Worm (Caenorhabditis elegans): ENCODE data around the gene twnk-1.

twnk-1 gene

ce11 chrX:5837035-5837434 is 46.0 kb downstream of the twnk-1 start (continued):
- peak; percentile 38 for TF ChIP-seq mab-5 (tag; optimal IDR thresholded peaks at IDR 0.05)
- TF ChIP-seq dmd-4 (tag; optimal IDR thresholded peaks at IDR 0.05) = no peak
- TF ChIP-seq ceh-16 (tag; optimal IDR thresholded peaks at IDR 0.05) = no peak
- no peak for TF ChIP-seq gmeb-1 (tag; optimal IDR thresholded peaks at IDR 0.05)
- no peak for TF ChIP-seq zag-1 (tag; optimal IDR thresholded peaks at IDR 0.05)
- peak; percentile 47 for TF ChIP-seq blmp-1 (tag; optimal IDR thresholded peaks at IDR 0.05; ENCODE audit: insufficient read depth)
- TF ChIP-seq snpc-4 (tag; optimal IDR thresholded peaks at IDR 0.05) = no peak
- no peak for TF ChIP-seq lin-11 (tag; optimal IDR thresholded peaks at IDR 0.05)
- TF ChIP-seq ztf-4 (tag; optimal IDR thresholded peaks at IDR 0.05) = no peak
- TF ChIP-seq lsy-2 (tag; optimal IDR thresholded peaks at IDR 0.05) = peak in 1 of 2 experiments; percentile 66
- peak; percentile 22 for TF ChIP-seq fos-1 (tag; optimal IDR thresholded peaks at IDR 0.05)
- TF ChIP-seq nhr-77 (tag; optimal IDR thresholded peaks at IDR 0.05) = no peak
- TF ChIP-seq mdl-1 (tag; optimal IDR thresholded peaks at IDR 0.05) = no peak
- no peak for TF ChIP-seq mbf-1 (tag; optimal IDR thresholded peaks at IDR 0.05)
- peak; percentile 47 for TF ChIP-seq crh-2 (tag; optimal IDR thresholded peaks at IDR 0.05)
- TF ChIP-seq lin-13 (GFP tag; optimal IDR thresholded peaks at IDR 0.05) = no peak
- TF ChIP-seq nhr-129 (tag; optimal IDR thresholded peaks at IDR 0.05) = peak; percentile 41
- no peak for TF ChIP-seq nhr-12 (tag; optimal IDR thresholded peaks at IDR 0.05)
- TF ChIP-seq unc-55 (GFP tag; optimal IDR thresholded peaks at IDR 0.05) = no peak
- TF ChIP-seq ama-1 (optimal IDR thresholded peaks at IDR 0.05) = no peak
- no peak for TF ChIP-seq skn-1 (tag; optimal IDR thresholded peaks at IDR 0.05)
- peak; percentile 81 for TF ChIP-seq sma-9 (GFP tag; optimal IDR thresholded peaks at IDR 0.05)
- no peak for TF ChIP-seq sma-9 (tag; optimal IDR thresholded peaks at IDR 0.05)
- TF ChIP-seq sma-3 (GFP tag; optimal IDR thresholded peaks at IDR 0.05) = peak; percentile 7
- TF ChIP-seq peb-1 (tag; optimal IDR thresholded peaks at IDR 0.05) = no peak
- no peak for TF ChIP-seq alr-1 (tag; optimal IDR thresholded peaks at IDR 0.05)

- TF ChIP-seq nhr-6 (tag; optimal IDR thresholded peaks at IDR 0.05) = no peak
- TF ChIP-seq dmd-4 (tag; optimal IDR thresholded peaks at IDR 0.05) = no peak
- TF ChIP-seq mbf-1 (tag; optimal IDR thresholded peaks at IDR 0.05) = no peak
- no peak for TF ChIP-seq nhr-237 (tag; optimal IDR thresholded peaks at IDR 0.05)
- TF ChIP-seq gmeb-1 (tag; optimal IDR thresholded peaks at IDR 0.05) = no peak
These were observed 48.1 kb downstream of the twnk-1 start for ce11 chrX:5839143-5839542.

ce11 chrX:5839643-5840042 is 48.6 kb downstream of the twnk-1 start, which contains the start of gene dct-11:
Gene dct-11, minus strand, starts transcription at chrX:5839778.
- TF ChIP-seq alr-1 (tag; optimal IDR thresholded peaks at IDR 0.05) (no peak), gmeb-1 (tag; optimal IDR thresholded peaks at IDR 0.05) (no peak), fos-1 (tag; optimal IDR thresholded peaks at IDR 0.05) (peak; percentile 79), crh-2 (tag; optimal IDR thresholded peaks at IDR 0.05) (peak; percentile 39), ceh-82 (tag; optimal IDR thresholded peaks at IDR 0.05) (no peak), nhr-12 (tag; optimal IDR thresholded peaks at IDR 0.05) (no peak), snpc-4 (tag; optimal IDR thresholded peaks at IDR 0.05) (no peak), lin-39 (tag; optimal IDR thresholded peaks at IDR 0.05) (no peak), peb-1 (tag; optimal IDR thresholded peaks at IDR 0.05) (no peak), skn-1 (tag; optimal IDR thresholded peaks at IDR 0.05) (no peak), egl-27 (tag; optimal IDR thresholded peaks at IDR 0.05) (no peak), ztf-1 (GFP tag; conservative IDR thresholded peaks at IDR 0.05) (no peak), nhr-129 (tag; optimal IDR thresholded peaks at IDR 0.05) (peak; percentile 6), F13H6.1 (tag; optimal IDR thresholded peaks at IDR 0.05) (peak; percentile 28)

ce11 chrX:5841060-5841642 is 50.1 kb downstream of the twnk-1 start, which contains the start of gene puf-9:
Gene puf-9, plus strand, starts transcription at chrX:5841592.
- TF ChIP-seq sma-9 (GFP tag; optimal IDR thresholded peaks at IDR 0.05) = peak; percentile 100
- peak; percentile 78 for TF ChIP-seq sma-9 (tag; optimal IDR thresholded peaks at IDR 0.05)
- TF ChIP-seq lin-39 (tag; optimal IDR thresholded peaks at IDR 0.05) = peak; percentile 88
- TF ChIP-seq mab-5 (tag; optimal IDR thresholded peaks at IDR 0.05) = peak; percentile 97
- peak; percentile 91 for TF ChIP-seq alr-1 (tag; optimal IDR thresholded peaks at IDR 0.05)
- TF ChIP-seq mbf-1 (tag; optimal IDR thresholded peaks at IDR 0.05) = no peak
- TF ChIP-seq unc-39 (tag; optimal IDR thresholded peaks at IDR 0.05) = peak; percentile 34
- TF ChIP-seq R02D3.7 (tag; optimal IDR thresholded peaks at IDR 0.05) = peak; percentile 70
- peak; percentile 99 for TF ChIP-seq nhr-25 (tag; optimal IDR thresholded peaks at IDR 0.05)
- peak; percentile 82 for TF ChIP-seq ZK546.5 (tag; optimal IDR thresholded peaks at IDR 0.05)
- TF ChIP-seq zag-1 (tag; optimal IDR thresholded peaks at IDR 0.05) = peak; percentile 97
- peak; percentile 95 for TF ChIP-seq blmp-1 (tag; optimal IDR thresholded peaks at IDR 0.05; ENCODE audit: insufficient read depth)
- peak; percentile 99 for TF ChIP-seq lin-13 (GFP tag; optimal IDR thresholded peaks at IDR 0.05)
- peak; percentile 87 for TF ChIP-seq nhr-237 (tag; optimal IDR thresholded peaks at IDR 0.05)
- TF ChIP-seq elt-3 (tag; optimal IDR thresholded peaks at IDR 0.05) = no peak
- peak; percentile 96 for TF ChIP-seq gmeb-1 (tag; optimal IDR thresholded peaks at IDR 0.05)
- peak; percentile 100 for TF ChIP-seq fos-1 (tag; optimal IDR thresholded peaks at IDR 0.05)
- TF ChIP-seq nhr-12 (tag; optimal IDR thresholded peaks at IDR 0.05) = peak; percentile 82
- TF ChIP-seq ama-1 (optimal IDR thresholded peaks at IDR 0.05) = peak; percentile 61
- TF ChIP-seq nhr-21 (tag; optimal IDR thresholded peaks at IDR 0.05) = peak; percentile 100
- TF ChIP-seq ceh-82 (tag; optimal IDR thresholded peaks at IDR 0.05) = peak; percentile 95
- TF ChIP-seq crh-2 (tag; optimal IDR thresholded peaks at IDR 0.05) = peak; percentile 100
- TF ChIP-seq snpc-4 (tag; optimal IDR thresholded peaks at IDR 0.05) = peak; percentile 92
- peak; percentile 99 for TF ChIP-seq ztf-4 (tag; optimal IDR thresholded peaks at IDR 0.05)
- TF ChIP-seq ztf-11 (tag; optimal IDR thresholded peaks at IDR 0.05) = peak; percentile 83
- peak; percentile 98 for TF ChIP-seq nhr-6 (tag; optimal IDR thresholded peaks at IDR 0.05)
- peak; percentile 99 for TF ChIP-seq C34F6.9 (tag; optimal IDR thresholded peaks at IDR 0.05)
- no peak for TF ChIP-seq aly-2 (tag; optimal IDR thresholded peaks at IDR 0.05)
- TF ChIP-seq nhr-10 (tag; optimal IDR thresholded peaks at IDR 0.05) = peak; percentile 87
- TF ChIP-seq skn-1 (tag; optimal IDR thresholded peaks at IDR 0.05) = peak; percentile 74
- peak; percentile 100 for TF ChIP-seq sma-3 (GFP tag; optimal IDR thresholded peaks at IDR 0.05)
- no peak for TF ChIP-seq ztf-1 (GFP tag; conservative IDR thresholded peaks at IDR 0.05)

Data from whole organism, L2 larva.